Worm (Caenorhabditis elegans) whole organism, L3 larva: ENCODE results near the gene math-28.

Experiments used
- R02D3.7 ChIP-seq: fragments of 150-350 bp; optimal IDR thresholded peaks from 2 replicates; lab custom pipeline; 2014; ENCODE audit warnings: missing biosample characterization, missing genetic modification characterization
- aly-2 ChIP-seq: fragments of 150-350 bp; optimal IDR thresholded peaks from 2 replicates; lab custom pipeline; 2014; ENCODE audit warnings: missing biosample characterization, missing genetic modification characterization
- ama-1 ChIP-seq: fragments of 150-350 bp; optimal IDR thresholded peaks from 2 replicates; lab custom pipeline; 2018
- ceh-16 ChIP-seq: sonication (generic microtip); optimal IDR thresholded peaks from 2 replicates; lab custom pipeline; 2017; ENCODE audit warnings: missing biosample characterization, missing genetic modification characterization
- ceh-82 ChIP-seq: fragments of 150-350 bp; optimal IDR thresholded peaks from 2 replicates; lab custom pipeline; 2014; ENCODE audit warnings: missing biosample characterization, missing genetic modification characterization
- ceh-9 ChIP-seq: sonication (generic microtip); optimal IDR thresholded peaks from 2 replicates; lab custom pipeline; 2018; ENCODE audit warnings: missing biosample characterization, missing genetic modification characterization
- elt-1 ChIP-seq: fragments of 150-350 bp; optimal IDR thresholded peaks from 2 replicates; lab custom pipeline; 2014; ENCODE audit warnings: missing biosample characterization, missing genetic modification characterization
- elt-2 ChIP-seq: sonication (generic microtip); optimal IDR thresholded peaks from 2 replicates; lab custom pipeline; 2016; ENCODE audit warnings: missing genetic modification reagents, mild to moderate bottlenecking, missing genetic modification characterization, missing compliant biosample characterization
- elt-3 ChIP-seq, 3 experiments: fragments of 150-350 bp in 1 of 3; sonication (generic microtip) in 2 of 3; optimal IDR thresholded peaks; 2 replicates in 2 of 3; 4 replicates in 1 of 3; lab custom pipeline; 2014 to 2017; ENCODE audit warnings: missing biosample characterization in 3 of 3, missing genetic modification characterization in 3 of 3
- eor-1 ChIP-seq, 2 experiments: fragments of 150-350 bp; optimal IDR thresholded peaks; 2 replicates each; lab custom pipeline; 2014 to 2018; ENCODE audit warnings: missing biosample characterization in 2 of 2, missing genetic modification characterization in 2 of 2
- fkh-10 ChIP-seq: sonication (generic microtip); optimal IDR thresholded peaks from 2 replicates; lab custom pipeline; 2017; ENCODE audit warnings: missing biosample characterization, missing genetic modification reagents, missing genetic modification characterization
- fkh-2 ChIP-seq: fragments of 150-350 bp; optimal IDR thresholded peaks from 2 replicates; lab custom pipeline; 2014; ENCODE audit warnings: missing biosample characterization, missing genetic modification reagents, missing genetic modification characterization
- hmg-11 ChIP-seq: sonication (generic microtip); optimal IDR thresholded peaks from 2 replicates; lab custom pipeline; 2016; ENCODE audit warnings: missing genetic modification characterization, missing compliant biosample characterization
- jun-1 ChIP-seq: fragments of 150-350 bp; optimal IDR thresholded peaks from 2 replicates; lab custom pipeline; 2014; ENCODE audit warnings: missing biosample characterization, missing genetic modification reagents, missing genetic modification characterization
- lin-39 ChIP-seq: fragments of 150-350 bp; optimal IDR thresholded peaks from 2 replicates; lab custom pipeline; 2018; ENCODE audit warnings: missing biosample characterization, missing genetic modification reagents, missing genetic modification characterization
- lsy-12 ChIP-seq: sonication (generic microtip); optimal IDR thresholded peaks from 2 replicates; lab custom pipeline; 2016; ENCODE audit warnings: mild to moderate bottlenecking, missing genetic modification characterization, missing compliant biosample characterization
- mdl-1 ChIP-seq: fragments of 150-350 bp; optimal IDR thresholded peaks from 2 replicates; lab custom pipeline; 2014; ENCODE audit warnings: missing biosample characterization, missing genetic modification characterization
- mml-1 ChIP-seq: fragments of 150-350 bp; sonication (generic microtip); optimal IDR thresholded peaks from 3 replicates; lab custom pipeline; 2014; ENCODE audit warnings: missing biosample characterization, missing genetic modification characterization
- nfya-1 ChIP-seq: sonication (generic microtip); optimal IDR thresholded peaks from 2 replicates; lab custom pipeline; 2017; ENCODE audit warnings: missing genetic modification characterization, mild to moderate bottlenecking, missing compliant biosample characterization, antibody characterized with exemption, moderate library complexity; ENCODE audit not compliant: insufficient read depth
- nhr-11 ChIP-seq: fragments of 150-350 bp; optimal IDR thresholded peaks from 2 replicates; lab custom pipeline; 2014; ENCODE audit warnings: missing biosample characterization, missing genetic modification characterization
- nhr-23 ChIP-seq: fragments of 150-350 bp; optimal IDR thresholded peaks from 2 replicates; lab custom pipeline; 2014; ENCODE audit warnings: missing biosample characterization, missing genetic modification reagents, missing genetic modification characterization
- nhr-25 ChIP-seq: sonication (generic microtip); optimal IDR thresholded peaks from 2 replicates; lab custom pipeline; 2017; ENCODE audit warnings: missing biosample characterization, missing genetic modification characterization
- nhr-43 ChIP-seq: sonication (generic microtip); optimal IDR thresholded peaks from 2 replicates; lab custom pipeline; 2016; ENCODE audit warnings: mild to moderate bottlenecking, missing genetic modification characterization, missing compliant biosample characterization; ENCODE audit not compliant: poor library complexity, severe bottlenecking
- nhr-76 ChIP-seq: fragments of 150-350 bp; sonication (generic microtip); optimal IDR thresholded peaks from 5 replicates; lab custom pipeline; 2014; ENCODE audit warnings: missing biosample characterization, missing genetic modification characterization
- nhr-77 ChIP-seq: fragments of 150-350 bp; optimal IDR thresholded peaks from 2 replicates; lab custom pipeline; 2014; ENCODE audit warnings: missing biosample characterization, missing genetic modification characterization
- pha-4 ChIP-seq: fragments of 150-350 bp; optimal IDR thresholded peaks from 2 replicates; lab custom pipeline; 2014; ENCODE audit warnings: missing biosample characterization, missing genetic modification reagents, missing genetic modification characterization
- pqm-1 ChIP-seq: fragments of 150-350 bp; optimal IDR thresholded peaks from 2 replicates; lab custom pipeline; 2017; ENCODE audit warnings: missing biosample characterization, missing genetic modification characterization, inconsistent platforms
- skn-1 ChIP-seq: fragments of 150-350 bp; optimal IDR thresholded peaks from 2 replicates; lab custom pipeline; 2014; ENCODE audit warnings: missing biosample characterization, missing genetic modification characterization
- snpc-4 ChIP-seq: fragments of 150-350 bp; optimal IDR thresholded peaks from 2 replicates; lab custom pipeline; 2014; ENCODE audit warnings: missing biosample characterization, missing genetic modification characterization
- tbx-2 ChIP-seq: sonication (generic microtip); optimal IDR thresholded peaks from 2 replicates; lab custom pipeline; 2016; ENCODE audit warnings: mild to moderate bottlenecking, missing genetic modification characterization, missing compliant biosample characterization
- unc-39 ChIP-seq: sonication (generic microtip); optimal IDR thresholded peaks from 4 replicates; lab custom pipeline; 2017; ENCODE audit warnings: missing biosample characterization, missing genetic modification characterization
- unc-62 ChIP-seq: fragments of 150-350 bp; sonication (generic microtip); optimal IDR thresholded peaks from 4 replicates; lab custom pipeline; 2014; ENCODE audit warnings: missing biosample characterization, missing genetic modification reagents, missing genetic modification characterization
- ztf-4 ChIP-seq: fragments of 150-350 bp; optimal IDR thresholded peaks from 2 replicates; lab custom pipeline; 2014; ENCODE audit warnings: missing biosample characterization, missing genetic modification characterization

Gene math-28

DNA sequence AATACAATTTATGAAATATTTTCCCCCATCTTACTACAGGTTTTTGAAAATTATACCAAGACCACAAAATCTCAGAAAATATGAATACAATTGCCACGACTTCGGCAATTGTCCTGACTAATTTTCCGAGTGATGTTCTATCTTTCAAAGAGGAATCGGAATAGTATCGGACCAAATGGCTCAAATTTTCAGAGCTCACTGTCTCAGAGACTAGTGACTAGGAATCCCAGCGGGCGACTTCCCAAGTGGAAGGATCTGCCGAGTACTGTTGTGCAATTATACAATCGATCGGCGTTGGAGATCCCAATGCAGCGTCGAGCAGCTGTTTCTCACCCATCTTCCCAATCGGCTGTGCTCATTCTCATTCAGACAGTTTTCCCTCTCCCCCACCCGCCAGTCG is 37.4 kb upstream of the math-28 start, which contains the start of gene F45C12.17:
Gene F45C12.17 (plus strand): TSS at position 377 of the 400 bp plus-strand sequence.
- TF ChIP-seq nfya-1 (tag; lab: Kevin White, UChicago) (no peak), nhr-76 (tag; lab: Kevin White, UChicago) (no peak), tbx-2 (tag; lab: Kevin White, UChicago) (no peak), elt-2 (tag; lab: Kevin White, UChicago) (no peak), nhr-25 (tag; lab: Kevin White, UChicago) (no peak), lin-39 (tag; lab: Kevin White, UChicago) (no peak), lsy-12 (tag; lab: Kevin White, UChicago) (no peak), elt-3 (tag; optimal IDR thresholded peaks at IDR 0.05; lab: Kevin White, UChicago) (no peak), snpc-4 (no peak), nhr-43 (tag; lab: Kevin White, UChicago) (no peak), mdl-1 (tag; lab: Kevin White, UChicago) (no peak), ceh-9 (tag; lab: Kevin White, UChicago) (no peak), nhr-11 (tag; lab: Kevin White, UChicago) (no peak), ceh-82 (tag; lab: Kevin White, UChicago) (no peak)

DNA sequence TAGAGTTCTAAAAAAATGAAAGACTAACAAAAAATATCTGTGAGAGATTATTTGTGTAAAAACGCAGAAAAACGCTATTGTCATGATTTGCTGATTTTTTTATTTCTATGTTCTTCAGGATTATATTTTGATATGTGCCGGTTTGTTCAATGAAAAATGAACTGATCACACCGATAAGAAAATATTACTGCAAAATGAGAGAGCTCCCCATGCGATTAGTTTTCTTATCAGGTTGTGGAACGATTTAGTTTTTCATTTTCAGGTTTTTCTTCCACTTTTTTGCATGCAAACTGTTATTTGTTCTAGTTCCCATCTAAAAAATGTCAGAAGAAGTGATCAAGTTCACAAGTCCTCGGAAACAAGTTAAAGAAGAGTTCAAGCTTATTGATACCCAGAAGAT is 34.9 kb upstream of the math-28 start, which contains the start of gene btb-9:
Gene btb-9 (plus strand): TSS at position 254 of the 400 bp plus-strand sequence.
- TF ChIP-seq elt-2 (tag; lab: Kevin White, UChicago) (peak; percentile 92), ztf-4 (tag; lab: Kevin White, UChicago) (no peak), nfya-1 (tag; lab: Kevin White, UChicago) (no peak), pqm-1 (tag; lab: Kevin White, UChicago) (peak; percentile 89), mml-1 (tag; lab: Kevin White, UChicago) (no peak)
- TF ChIP-seq, all 47 proteins: peak for 2

DNA sequence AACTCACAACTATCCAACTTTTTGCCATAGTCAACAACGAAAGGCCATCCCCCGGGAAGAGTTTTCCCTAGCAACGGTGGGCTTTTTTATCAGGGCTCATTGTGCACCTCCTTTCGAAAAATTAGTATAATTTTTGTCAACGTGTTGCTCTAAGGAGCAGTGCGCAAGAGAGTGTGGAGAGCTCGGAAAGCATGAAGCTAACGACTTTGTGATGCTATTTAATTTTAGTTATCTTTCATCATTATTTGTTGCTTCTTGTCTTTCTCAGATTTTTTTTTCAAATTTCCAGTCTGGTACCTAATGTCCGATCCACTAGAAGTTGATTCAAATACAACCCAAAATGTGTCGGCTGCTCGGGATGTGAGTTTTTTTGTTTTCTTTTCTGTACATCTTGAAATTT is 33.1 kb upstream of the math-28 start, which contains the start of gene ceh-81:
Gene ceh-81 (plus strand): TSS at position 301 of the 400 bp plus-strand sequence.
- TF ChIP-seq nhr-25 (tag; lab: Kevin White, UChicago), result no peak
- TF ChIP-seq elt-1 (tag; lab: Kevin White, UChicago), result no peak
- no peak for TF ChIP-seq eor-1 (tag; optimal IDR thresholded peaks at IDR 0.05; lab: Kevin White, UChicago)
- no peak for TF ChIP-seq jun-1 (tag; lab: Kevin White, UChicago)
- TF ChIP-seq skn-1 (tag; lab: Kevin White, UChicago), result no peak
- TF ChIP-seq aly-2 (tag; lab: Kevin White, UChicago), result no peak
- TF ChIP-seq ceh-16, result no peak
- TF ChIP-seq unc-62 (GFP tag; lab: Kevin White, UChicago), result no peak

DNA sequence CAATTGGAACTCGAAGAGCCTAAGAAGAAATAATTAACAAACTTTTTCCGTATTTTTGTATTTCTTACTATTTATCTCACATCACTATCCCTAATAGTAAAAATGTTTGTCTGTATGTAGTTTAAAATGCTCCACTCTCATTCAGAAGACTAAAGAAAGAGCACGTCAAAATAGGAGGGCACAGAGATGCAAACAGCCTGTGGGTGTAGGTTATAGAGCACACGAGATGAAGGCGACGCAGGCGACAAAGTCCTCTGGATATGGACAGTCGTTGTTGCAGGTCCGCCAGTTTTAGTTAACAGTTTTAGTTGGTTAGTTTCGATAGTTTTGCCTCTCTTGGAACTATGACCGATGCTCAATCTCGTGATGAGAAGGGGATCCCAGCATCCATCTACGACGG is 31.2 kb upstream of the math-28 start, which contains the start of gene ceh-82:
Gene ceh-82 (plus strand): TSS at position 301 of the 400 bp plus-strand sequence.
- TF ChIP-seq R02D3.7 (tag; lab: Kevin White, UChicago), result no peak
- TF ChIP-seq mml-1 (tag; lab: Kevin White, UChicago), result no peak
- TF ChIP-seq fkh-10, result no peak
- TF ChIP-seq nhr-23 (tag; lab: Kevin White, UChicago), result no peak

DNA sequence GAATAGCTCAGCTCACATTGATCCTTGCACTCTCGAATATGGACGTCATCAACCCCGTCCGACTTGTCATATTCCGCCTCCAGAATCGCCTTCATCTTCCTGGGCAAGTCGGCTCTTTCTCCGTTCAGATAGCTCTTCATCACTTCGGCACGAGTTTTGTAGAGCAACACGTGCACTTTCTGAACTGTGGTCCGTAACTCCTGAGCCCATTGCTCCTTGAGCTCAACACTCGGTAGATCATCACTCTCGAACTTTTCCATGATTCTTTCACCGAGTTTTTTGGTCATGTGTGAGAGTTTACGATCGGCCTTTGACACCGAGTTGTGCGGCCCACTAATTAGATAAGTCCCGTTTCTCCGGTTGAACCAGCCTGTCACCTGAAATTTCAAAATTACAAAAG is 28.0 kb upstream of the math-28 start:
- TF ChIP-seq pqm-1 (tag; lab: Kevin White, UChicago) (no peak), ceh-16 (no peak), elt-1 (tag; lab: Kevin White, UChicago) (no peak), unc-39 (tag; lab: Kevin White, UChicago) (no peak), ama-1 (lab: Kevin White, UChicago) (no peak), aly-2 (tag; lab: Kevin White, UChicago) (no peak), eor-1 (tag; optimal IDR thresholded peaks at IDR 0.05; lab: Kevin White, UChicago) (no peak), nhr-77 (tag; lab: Kevin White, UChicago) (no peak), mml-1 (tag; lab: Kevin White, UChicago) (no peak), elt-2 (tag; lab: Kevin White, UChicago) (no peak), ztf-4 (tag; lab: Kevin White, UChicago) (no peak), fkh-2 (tag; lab: Kevin White, UChicago) (no peak), skn-1 (tag; lab: Kevin White, UChicago) (no peak), pha-4 (no peak), nhr-11 (tag; lab: Kevin White, UChicago) (no peak), hmg-11 (tag; lab: Kevin White, UChicago) (no peak)
